Worm (Caenorhabditis elegans) whole organism, L1 larva: ENCODE data around the gene ins-5.

Experiments used
- C16A3.4 ChIP-seq: fragments of 150-350 bp; optimal IDR thresholded peaks from 2 replicates; lab custom pipeline; 2014; ENCODE audit warnings: missing biosample characterization, missing genetic modification characterization
- C34B4.2 ChIP-seq: sonication (generic microtip); optimal IDR thresholded peaks from 2 replicates; lab custom pipeline; 2017; ENCODE audit warnings: mild to moderate bottlenecking, missing genetic modification characterization, missing compliant biosample characterization
- aha-1 ChIP-seq: fragments of 150-350 bp; optimal IDR thresholded peaks from 2 replicates; lab custom pipeline; 2014; ENCODE audit warnings: missing biosample characterization, missing genetic modification characterization
- alr-1 ChIP-seq: fragments of 200-800 bp; sonication (Bioruptor generic); optimal IDR thresholded peaks from 2 replicates; lab custom pipeline; 2018; ENCODE audit warnings: borderline replicate concordance, mild to moderate bottlenecking, missing genetic modification characterization, missing compliant biosample characterization
- ceh-88 ChIP-seq: fragments of 200-800 bp; sonication (Bioruptor generic); IDR thresholded peaks from 2 replicates; pipeline ENCODE4 v1.3.6; 2022; ENCODE audit warnings: missing genetic modification characterization, missing compliant biosample characterization
- ceh-90 ChIP-seq: sonication (generic microtip); optimal IDR thresholded peaks from 2 replicates; lab custom pipeline; 2016; ENCODE audit warnings: missing genetic modification characterization, missing compliant biosample characterization
- dpl-1 ChIP-seq, 3 experiments: fragments of 150-350 bp in 2 of 3; sonication (generic microtip) in 1 of 3; optimal IDR thresholded peaks; 2 replicates each; lab custom pipeline; 2014 to 2017; ENCODE audit warnings: missing biosample characterization in 3 of 3, missing genetic modification characterization in 3 of 3, missing genetic modification reagents in 3 of 3
- dsc-1 ChIP-seq: sonication (generic microtip); optimal IDR thresholded peaks from 2 replicates; lab custom pipeline; 2016; ENCODE audit warnings: mild to moderate bottlenecking, missing genetic modification characterization, missing compliant biosample characterization
- efl-3 ChIP-seq: fragments of 200-800 bp; sonication (Bioruptor generic); optimal IDR thresholded peaks from 2 replicates; lab custom pipeline; 2018; ENCODE audit warnings: mild to moderate bottlenecking, missing genetic modification characterization, missing compliant biosample characterization
- egl-27 ChIP-seq, 2 experiments: fragments of 150-350 bp in 1 of 2; sonication (generic microtip); optimal IDR thresholded peaks; 3 replicates each; lab custom pipeline; 2017 to 2018; ENCODE audit warnings: missing biosample characterization in 2 of 2, missing genetic modification characterization in 2 of 2, missing genetic modification reagents in 2 of 2
- ets-5 ChIP-seq: fragments of 200-800 bp; sonication (Bioruptor generic); IDR thresholded peaks from 2 replicates; pipeline ENCODE4 v1.3.6; 2022; ENCODE audit warnings: missing genetic modification characterization, missing compliant biosample characterization
- fkh-8 ChIP-seq: sonication (generic microtip); optimal IDR thresholded peaks from 2 replicates; lab custom pipeline; 2016; ENCODE audit warnings: mild to moderate bottlenecking, missing genetic modification characterization, missing compliant biosample characterization
- fos-1 ChIP-seq: fragments of 150-350 bp; optimal IDR thresholded peaks from 2 replicates; lab custom pipeline; 2014; ENCODE audit warnings: missing biosample characterization, missing genetic modification characterization
- grh-1 ChIP-seq: fragments of 200-800 bp; sonication (Bioruptor generic); IDR thresholded peaks from 2 replicates; pipeline ENCODE4 v1.3.6; 2022; ENCODE audit warnings: missing genetic modification reagents, missing genetic modification characterization, missing compliant biosample characterization
- hpl-2 ChIP-seq: fragments of 150-350 bp; optimal IDR thresholded peaks from 2 replicates; lab custom pipeline; 2014; ENCODE audit warnings: missing biosample characterization, missing genetic modification reagents, missing genetic modification characterization
- irx-1 ChIP-seq: sonication (generic microtip); optimal IDR thresholded peaks from 2 replicates; lab custom pipeline; 2016; ENCODE audit warnings: missing genetic modification characterization, missing compliant biosample characterization
- isw-1 ChIP-seq: fragments of 200-800 bp; sonication (Bioruptor generic); IDR thresholded peaks from 2 replicates; pipeline ENCODE4 v1.3.6; 2022; ENCODE audit warnings: missing genetic modification characterization, missing compliant biosample characterization
- jun-1 ChIP-seq: fragments of 150-350 bp; optimal IDR thresholded peaks from 2 replicates; lab custom pipeline; 2014; ENCODE audit warnings: missing biosample characterization, missing genetic modification reagents, missing genetic modification characterization
- lin-14 ChIP-seq: fragments of 200-800 bp; sonication (Bioruptor generic); optimal IDR thresholded peaks from 2 replicates; lab custom pipeline; 2018; ENCODE audit warnings: mild to moderate bottlenecking, missing genetic modification characterization, moderate library complexity, missing compliant biosample characterization
- lir-3 ChIP-seq: sonication (generic microtip); optimal IDR thresholded peaks from 2 replicates; lab custom pipeline; 2016; ENCODE audit warnings: mild to moderate bottlenecking, missing genetic modification characterization, moderate library complexity, missing compliant biosample characterization; ENCODE audit not compliant: poor library complexity
- mef-2 ChIP-seq: fragments of 150-350 bp; optimal IDR thresholded peaks from 2 replicates; lab custom pipeline; 2014; ENCODE audit warnings: missing biosample characterization, missing genetic modification characterization
- mep-1 ChIP-seq: fragments of 150-350 bp; optimal IDR thresholded peaks from 2 replicates; lab custom pipeline; 2014; ENCODE audit warnings: missing biosample characterization, missing genetic modification characterization
- nhr-11 ChIP-seq: fragments of 150-350 bp; optimal IDR thresholded peaks from 2 replicates; lab custom pipeline; 2014; ENCODE audit warnings: missing biosample characterization, missing genetic modification characterization
- nhr-12 ChIP-seq: sonication (generic microtip); optimal IDR thresholded peaks from 2 replicates; lab custom pipeline; 2017; ENCODE audit warnings: missing biosample characterization, missing genetic modification characterization
- nhr-20 ChIP-seq: sonication (generic microtip); optimal IDR thresholded peaks from 2 replicates; lab custom pipeline; 2016; ENCODE audit warnings: mild to moderate bottlenecking, missing genetic modification characterization, missing compliant biosample characterization
- nhr-237 ChIP-seq: fragments of 150-350 bp; optimal IDR thresholded peaks from 2 replicates; lab custom pipeline; 2014; ENCODE audit warnings: missing biosample characterization, missing genetic modification characterization
- nhr-47 ChIP-seq: sonication (generic microtip); optimal IDR thresholded peaks from 2 replicates; lab custom pipeline; 2016; ENCODE audit warnings: mild to moderate bottlenecking, missing genetic modification characterization, moderate library complexity, missing compliant biosample characterization
- nhr-71 ChIP-seq: sonication (generic microtip); optimal IDR thresholded peaks from 2 replicates; lab custom pipeline; 2016; ENCODE audit warnings: mild to moderate bottlenecking, missing genetic modification characterization, moderate library complexity, missing compliant biosample characterization
- nhr-76 ChIP-seq: sonication (generic microtip); optimal IDR thresholded peaks from 2 replicates; lab custom pipeline; 2017; ENCODE audit warnings: missing biosample characterization, missing genetic modification characterization
- nhr-84 ChIP-seq: sonication (generic microtip); optimal IDR thresholded peaks from 2 replicates; lab custom pipeline; 2017; ENCODE audit warnings: missing biosample characterization, missing genetic modification characterization
- pax-3 ChIP-seq: fragments of 200-800 bp; sonication (Bioruptor generic); optimal IDR thresholded peaks from 2 replicates; lab custom pipeline; 2018; ENCODE audit warnings: mild to moderate bottlenecking, missing genetic modification characterization, moderate library complexity, missing compliant biosample characterization
- pqm-1 ChIP-seq: sonication (generic microtip); optimal IDR thresholded peaks from 3 replicates; lab custom pipeline; 2017; ENCODE audit warnings: missing biosample characterization, missing genetic modification characterization
- snu-23 ChIP-seq: sonication (generic microtip); optimal IDR thresholded peaks from 2 replicates; lab custom pipeline; 2016; ENCODE audit warnings: missing genetic modification characterization, missing compliant biosample characterization
- sptf-1 ChIP-seq: fragments of 150-350 bp; optimal IDR thresholded peaks from 2 replicates; lab custom pipeline; 2014; ENCODE audit warnings: missing biosample characterization, missing genetic modification characterization
- sup-37 ChIP-seq: fragments of 200-800 bp; sonication (Bioruptor generic); optimal IDR thresholded peaks from 2 replicates; lab custom pipeline; 2018; ENCODE audit warnings: mild to moderate bottlenecking, missing genetic modification characterization, missing compliant biosample characterization
- swsn-7 ChIP-seq: sonication (generic microtip); optimal IDR thresholded peaks from 2 replicates; lab custom pipeline; 2016; ENCODE audit warnings: missing genetic modification characterization, missing compliant biosample characterization
- unc-30 ChIP-seq: sonication (generic microtip); optimal IDR thresholded peaks from 2 replicates; lab custom pipeline; 2017; ENCODE audit warnings: missing biosample characterization, missing genetic modification characterization
- unc-62 ChIP-seq: fragments of 150-350 bp; optimal IDR thresholded peaks from 2 replicates; lab custom pipeline; 2014; ENCODE audit warnings: missing biosample characterization, missing genetic modification reagents, missing genetic modification characterization
- unc-98 ChIP-seq: fragments of 200-800 bp; sonication (Bioruptor generic); IDR thresholded peaks from 2 replicates; pipeline ENCODE4 v1.3.6; 2022; ENCODE audit warnings: missing genetic modification characterization, missing compliant biosample characterization
- vab-15 ChIP-seq: sonication (generic microtip); optimal IDR thresholded peaks from 2 replicates; lab custom pipeline; 2017; ENCODE audit warnings: missing genotype, mild to moderate bottlenecking, missing genetic modification characterization, missing compliant biosample characterization
- ztf-11 ChIP-seq, 2 experiments: sonication (generic microtip); optimal IDR thresholded peaks; 2 replicates each; lab custom pipeline; 2016 to 2017; ENCODE audit warnings: missing genetic modification characterization in 2 of 2, missing biosample characterization in 1 of 2, missing compliant biosample characterization in 1 of 2

Gene ins-5

ce11 chrII:5968037-5968436 is 29.3 kb upstream of the ins-5 start, which contains the start of gene B0034.1:
Gene B0034.1 (plus strand): TSS chrII:5968337.
- TF ChIP-seq swsn-7 (tag; lab: Kevin White, UChicago) (no peak), alr-1 (tag; lab: Kevin White, UChicago) (no peak), vab-15 (tag; lab: Kevin White, UChicago) (no peak), nhr-12 (tag; lab: Kevin White, UChicago) (no peak), mep-1 (tag; lab: Kevin White, UChicago) (no peak), ztf-11 (tag; optimal IDR thresholded peaks at IDR 0.05; lab: Kevin White, UChicago) (no peak), nhr-20 (tag; lab: Kevin White, UChicago) (no peak), nhr-237 (no peak), egl-27 (tag; optimal IDR thresholded peaks at IDR 0.05; lab: Kevin White, UChicago) (no peak), pqm-1 (tag; lab: Kevin White, UChicago) (no peak), ceh-90 (tag; lab: Kevin White, UChicago) (no peak), isw-1 (no peak), grh-1 (no peak), unc-98 (GFP tag; lab: Robert Waterston, UW) (no peak), sptf-1 (tag; lab: Kevin White, UChicago) (no peak), nhr-47 (tag; lab: Kevin White, UChicago) (no peak), unc-62 (GFP tag; lab: Kevin White, UChicago) (no peak)

- TF ChIP-seq dsc-1 (tag; lab: Kevin White, UChicago) (no peak), lin-14 (peak; percentile 14)
- TF ChIP-seq, all 84 proteins: peak for 1
These were observed 28.1 kb upstream of the ins-5 start, which contains the start of gene B0034.4 for ce11 chrII:5969303-5969702. Gene B0034.4 (minus strand): TSS chrII:5969531.

DNA sequence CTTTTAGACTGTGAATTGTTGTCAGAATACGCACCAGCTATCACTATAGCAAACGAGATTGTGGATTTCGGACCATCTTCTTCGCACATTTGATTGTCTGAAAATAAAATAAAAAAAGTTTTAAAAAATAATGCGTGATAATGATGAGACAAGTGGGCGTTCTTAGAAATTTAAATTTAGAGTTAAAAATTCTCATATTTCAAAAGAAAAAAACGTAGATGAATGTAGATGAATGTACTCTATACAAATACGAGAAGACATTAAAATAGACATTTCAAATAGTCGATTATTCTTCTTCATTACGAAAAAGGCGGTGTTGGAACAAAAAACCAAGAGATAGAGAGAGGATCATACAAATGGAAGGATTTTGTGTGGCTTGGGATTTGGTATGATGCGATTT is 22.5 kb upstream of the ins-5 start, which contains the start of gene B0034.5:
Gene B0034.5 (minus strand): TSS at position 101 of the 400 bp plus-strand sequence.
- TF ChIP-seq hpl-2 (GFP tag; lab: Kevin White, UChicago) (no peak), nhr-76 (no peak), nhr-84 (no peak), dpl-1 (GFP tag; optimal IDR thresholded peaks at IDR 0.05; lab: Kevin White, UChicago) (no peak), mef-2 (tag; lab: Kevin White, UChicago) (no peak), ceh-88 (GFP tag; lab: Robert Waterston, UW) (no peak), ets-5 (GFP tag; lab: Robert Waterston, UW) (no peak), irx-1 (no peak)

ce11 chrII:5988224-5988623 is 9.1 kb upstream of the ins-5 start, which contains the start of gene ins-2:
Gene ins-2 (plus strand): TSS chrII:5988524.
- TF ChIP-seq aha-1 (tag; lab: Kevin White, UChicago) (no peak), fos-1 (tag; lab: Kevin White, UChicago) (no peak), nhr-11 (tag; lab: Kevin White, UChicago) (no peak), lir-3 (tag; lab: Kevin White, UChicago) (no peak), sup-37 (GFP tag; lab: Kevin White, UChicago) (no peak), nhr-71 (tag; lab: Kevin White, UChicago) (no peak), fkh-8 (tag; lab: Kevin White, UChicago) (no peak), mef-2 (tag; lab: Kevin White, UChicago) (no peak), unc-30 (tag; lab: Kevin White, UChicago) (no peak), C16A3.4 (tag; lab: Kevin White, UChicago) (no peak)

ce11 chrII:5990668-5991067 is 6.7 kb upstream of the ins-5 start, which contains the start of gene ins-3:
Gene ins-3 (minus strand): TSS chrII:5990768.
- TF ChIP-seq fkh-8 (tag; lab: Kevin White, UChicago) (peak; percentile 65), pax-3 (tag; lab: Kevin White, UChicago) (peak; percentile 14), efl-3 (GFP tag; lab: Kevin White, UChicago) (no peak), mep-1 (tag; lab: Kevin White, UChicago) (no peak), C34B4.2 (tag; lab: Kevin White, UChicago) (no peak), nhr-71 (tag; lab: Kevin White, UChicago) (peak; percentile 38), dpl-1 (GFP tag; optimal IDR thresholded peaks at IDR 0.05; lab: Kevin White, UChicago) (no peak), snu-23 (GFP tag; lab: Kevin White, UChicago) (no peak), jun-1 (tag; lab: Kevin White, UChicago) (no peak), nhr-237 (no peak)
- TF ChIP-seq, all 84 proteins: peak for 3
